Worm (Caenorhabditis elegans) whole organism, L4 larva: ENCODE measurements around the gene C10B5.1.

Experiments used
- D1046.2 ChIP-seq: fragments of 200-800 bp; sonication (Bioruptor generic); IDR thresholded peaks from 2 replicates; pipeline ENCODE4 v1.3.6; 2022; ENCODE audit warnings: missing genetic modification characterization, missing compliant biosample characterization
- F10B5.3 ChIP-seq: sonication (generic microtip); optimal IDR thresholded peaks from 2 replicates; lab custom pipeline; 2016; ENCODE audit warnings: mild to moderate bottlenecking, missing genetic modification characterization, missing compliant biosample characterization
- F49E8.2 ChIP-seq: sonication (generic microtip); optimal IDR thresholded peaks from 2 replicates; lab custom pipeline; 2016; ENCODE audit warnings: missing compliant biosample characterization, mild to moderate bottlenecking, missing genetic modification characterization, borderline replicate concordance
- ZK337.2 ChIP-seq: fragments of 200-800 bp; sonication (Bioruptor generic); IDR thresholded peaks from 2 replicates; pipeline ENCODE4 v1.3.6; 2022; ENCODE audit warnings: missing genetic modification reagents, missing genetic modification characterization, missing compliant biosample characterization
- arid-1 ChIP-seq: fragments of 200-800 bp; sonication (Bioruptor generic); conservative IDR thresholded peaks from 2 replicates; pipeline ENCODE4 v1.3.6; 2022; ENCODE audit warnings: missing genetic modification reagents, missing genetic modification characterization, missing compliant biosample characterization
- ceh-20 ChIP-seq: fragments of 200-800 bp; sonication (Bioruptor generic); IDR thresholded peaks from 2 replicates; pipeline ENCODE4 v1.3.6; 2022; ENCODE audit warnings: missing genetic modification reagents, missing genetic modification characterization, missing compliant biosample characterization
- ceh-28 ChIP-seq: fragments of 150-350 bp; optimal IDR thresholded peaks from 2 replicates; lab custom pipeline; 2014; ENCODE audit warnings: missing biosample characterization, missing genetic modification reagents, missing genetic modification characterization
- ceh-82 ChIP-seq: sonication (generic microtip); optimal IDR thresholded peaks from 2 replicates; lab custom pipeline; 2017; ENCODE audit warnings: missing biosample characterization, missing genetic modification characterization
- ctbp-1 ChIP-seq: fragments of 200-800 bp; sonication (Bioruptor generic); IDR thresholded peaks from 2 replicates; pipeline ENCODE4 v1.3.6; 2022; ENCODE audit warnings: missing genetic modification reagents, missing genetic modification characterization, missing compliant biosample characterization
- daf-16 ChIP-seq, 3 experiments: sonication (generic microtip); optimal IDR thresholded peaks; 2 replicates each; lab custom pipeline; 2016 to 2017; ENCODE audit warnings: missing genetic modification characterization in 3 of 3, missing genetic modification reagents in 3 of 3, mild to moderate bottlenecking in 2 of 3, missing compliant biosample characterization in 2 of 3, missing biosample characterization in 1 of 3, moderate library complexity in 1 of 3
- daf-19 ChIP-seq: fragments of 200-800 bp; sonication (Bioruptor generic); conservative IDR thresholded peaks from 2 replicates; pipeline ENCODE4 v1.3.6; 2022; ENCODE audit warnings: missing genetic modification characterization, missing compliant biosample characterization
- daf-8 ChIP-seq: fragments of 200-800 bp; sonication (Bioruptor generic); IDR thresholded peaks from 2 replicates; pipeline ENCODE4 v1.3.6; 2022; ENCODE audit warnings: missing genetic modification characterization, missing compliant biosample characterization
- dmd-9 ChIP-seq: fragments of 200-800 bp; sonication (Bioruptor generic); IDR thresholded peaks from 2 replicates; pipeline ENCODE4 v1.3.6; 2022; ENCODE audit warnings: missing genetic modification reagents, missing genetic modification characterization, missing compliant biosample characterization
- dpl-1 ChIP-seq: fragments of 150-350 bp; optimal IDR thresholded peaks from 2 replicates; lab custom pipeline; 2014; ENCODE audit warnings: missing biosample characterization, missing genetic modification reagents, missing genetic modification characterization
- duxl-1 ChIP-seq: sonication (generic microtip); optimal IDR thresholded peaks from 2 replicates; lab custom pipeline; 2016; ENCODE audit warnings: mild to moderate bottlenecking, missing genetic modification characterization, moderate library complexity, missing compliant biosample characterization; ENCODE audit not compliant: poor library complexity
- dve-1 ChIP-seq: sonication (generic microtip); optimal IDR thresholded peaks from 2 replicates; lab custom pipeline; 2017; ENCODE audit warnings: antibody characterized with exemption, mild to moderate bottlenecking, missing genetic modification characterization, missing compliant biosample characterization; ENCODE audit not compliant: insufficient read depth
- egl-27 ChIP-seq: sonication (generic microtip); optimal IDR thresholded peaks from 3 replicates; lab custom pipeline; 2017; ENCODE audit warnings: missing biosample characterization, missing genetic modification reagents, missing genetic modification characterization
- egl-43 ChIP-seq: fragments of 200-800 bp; sonication (Bioruptor generic); IDR thresholded peaks from 2 replicates; pipeline ENCODE4 v1.3.6; 2022; ENCODE audit warnings: missing genetic modification reagents, missing genetic modification characterization, missing compliant biosample characterization
- gei-8 ChIP-seq: fragments of 200-800 bp; sonication (Bioruptor generic); optimal IDR thresholded peaks from 2 replicates; lab custom pipeline; 2018; ENCODE audit warnings: mild to moderate bottlenecking, missing genetic modification characterization, missing compliant biosample characterization
- hlh-30 ChIP-seq: sonication (generic microtip); optimal IDR thresholded peaks from 2 replicates; lab custom pipeline; 2017; ENCODE audit warnings: antibody characterized with exemption, mild to moderate bottlenecking, missing genetic modification characterization, missing compliant biosample characterization; ENCODE audit not compliant: insufficient read depth
- hmg-1.1 ChIP-seq: fragments of 200-800 bp; sonication (Bioruptor generic); IDR thresholded peaks from 2 replicates; pipeline ENCODE4 v1.3.6; 2022; ENCODE audit warnings: missing genetic modification reagents, missing genetic modification characterization, missing compliant biosample characterization
- jun-1 ChIP-seq: fragments of 150-350 bp; optimal IDR thresholded peaks from 2 replicates; lab custom pipeline; 2014; ENCODE audit warnings: missing biosample characterization, missing genetic modification reagents, missing genetic modification characterization
- lim-7 ChIP-seq: fragments of 200-800 bp; sonication (Bioruptor generic); IDR thresholded peaks from 2 replicates; pipeline ENCODE4 v1.3.6; 2022; ENCODE audit warnings: missing genetic modification characterization, missing compliant biosample characterization
- lsy-2 ChIP-seq, 2 experiments: fragments of 150-350 bp in 1 of 2; sonication (generic microtip) in 1 of 2; optimal IDR thresholded peaks; 2 replicates each; lab custom pipeline; 2014 to 2017; ENCODE audit warnings: missing biosample characterization in 2 of 2, missing genetic modification characterization in 2 of 2
- madf-5 ChIP-seq, 2 experiments: fragments of 200-800 bp; sonication (Bioruptor generic); IDR thresholded peaks; 2 replicates each; pipeline ENCODE4 v1.3.6; 2022; ENCODE audit warnings: missing compliant biosample characterization in 2 of 2, missing genetic modification characterization in 2 of 2
- madf-9 ChIP-seq: fragments of 200-800 bp; sonication (Bioruptor generic); conservative IDR thresholded peaks from 2 replicates; pipeline ENCODE4 v1.3.6; 2022; ENCODE audit warnings: missing genetic modification reagents, missing genetic modification characterization, missing compliant biosample characterization
- mdl-1 ChIP-seq, 2 experiments: fragments of 150-350 bp in 1 of 2; sonication (generic microtip) in 1 of 2; optimal IDR thresholded peaks; 2 replicates each; lab custom pipeline; 2014 to 2017; ENCODE audit warnings: missing biosample characterization in 2 of 2, missing genetic modification characterization in 2 of 2
- mxl-2 ChIP-seq: fragments of 200-800 bp; sonication (Bioruptor generic); conservative IDR thresholded peaks from 2 replicates; pipeline ENCODE4 v1.3.6; 2022; ENCODE audit warnings: missing genetic modification reagents, missing genetic modification characterization, missing compliant biosample characterization
- nhr-10 ChIP-seq: fragments of 150-350 bp; optimal IDR thresholded peaks from 2 replicates; lab custom pipeline; 2014; ENCODE audit warnings: missing biosample characterization, missing genetic modification characterization
- nhr-11 ChIP-seq: fragments of 150-350 bp; optimal IDR thresholded peaks from 2 replicates; lab custom pipeline; 2014; ENCODE audit warnings: missing biosample characterization, missing genetic modification characterization
- nhr-237 ChIP-seq: sonication (generic microtip); optimal IDR thresholded peaks from 2 replicates; lab custom pipeline; 2017; ENCODE audit warnings: missing biosample characterization, missing genetic modification characterization
- nhr-25 ChIP-seq: sonication (generic microtip); optimal IDR thresholded peaks from 2 replicates; lab custom pipeline; 2017; ENCODE audit warnings: missing genetic modification characterization, mild to moderate bottlenecking, missing compliant biosample characterization, antibody characterized with exemption, moderate library complexity, borderline replicate concordance; ENCODE audit not compliant: insufficient read depth
- nhr-28 ChIP-seq: fragments of 150-350 bp; optimal IDR thresholded peaks from 2 replicates; lab custom pipeline; 2014; ENCODE audit warnings: missing biosample characterization, missing genetic modification characterization
- nhr-41 ChIP-seq: fragments of 200-800 bp; sonication (Bioruptor generic); IDR thresholded peaks from 2 replicates; pipeline ENCODE4 v1.3.6; 2022; ENCODE audit warnings: missing genetic modification reagents, missing genetic modification characterization, missing compliant biosample characterization
- nhr-42 ChIP-seq: fragments of 200-800 bp; sonication (Bioruptor generic); IDR thresholded peaks from 2 replicates; pipeline ENCODE4 v1.3.6; 2022; ENCODE audit warnings: missing genetic modification characterization, missing compliant biosample characterization
- nhr-76 ChIP-seq: fragments of 150-350 bp; optimal IDR thresholded peaks from 2 replicates; lab custom pipeline; 2014; ENCODE audit warnings: missing biosample characterization, missing genetic modification characterization
- php-3 ChIP-seq: fragments of 200-800 bp; sonication (Bioruptor generic); IDR thresholded peaks from 2 replicates; pipeline ENCODE4 v1.3.6; 2022; ENCODE audit warnings: missing genetic modification reagents, missing genetic modification characterization, missing compliant biosample characterization
- rbr-2 ChIP-seq: sonication (generic microtip); optimal IDR thresholded peaks from 2 replicates; lab custom pipeline; 2016; ENCODE audit warnings: missing genotype, missing genetic modification characterization, missing compliant biosample characterization
- skn-1 ChIP-seq: fragments of 150-350 bp; optimal IDR thresholded peaks from 2 replicates; lab custom pipeline; 2014; ENCODE audit warnings: missing biosample characterization, missing genetic modification characterization
- snpc-1.2 ChIP-seq: fragments of 200-800 bp; sonication (Bioruptor generic); IDR thresholded peaks from 2 replicates; pipeline ENCODE4 v1.3.6; 2022; ENCODE audit warnings: missing genetic modification reagents, missing genetic modification characterization, missing compliant biosample characterization
- snpc-4 ChIP-seq: fragments of 150-350 bp; optimal IDR thresholded peaks from 2 replicates; lab custom pipeline; 2014; ENCODE audit warnings: missing biosample characterization, missing genetic modification characterization
- tra-1 ChIP-seq: fragments of 200-800 bp; sonication (Bioruptor generic); IDR thresholded peaks from 2 replicates; pipeline ENCODE4 v1.3.6; 2022; ENCODE audit warnings: missing genetic modification reagents, missing genetic modification characterization, missing compliant biosample characterization
- unc-130 ChIP-seq: sonication (generic microtip); optimal IDR thresholded peaks from 2 replicates; lab custom pipeline; 2016; ENCODE audit warnings: missing genetic modification reagents, missing genetic modification characterization, missing compliant biosample characterization
- unc-62 ChIP-seq, 3 experiments: fragments of 150-350 bp in 1 of 3; sonication (generic microtip); optimal IDR thresholded peaks in 2 of 3; peaks in 1 of 3; 1 replicate in 1 of 3; 2 replicates in 2 of 3; lab custom pipeline; 2014 to 2017; ENCODE audit warnings: missing biosample characterization in 3 of 3, missing genetic modification characterization in 3 of 3, missing genetic modification reagents in 3 of 3, missing genotype in 1 of 3
- ztf-7 ChIP-seq: fragments of 150-350 bp; optimal IDR thresholded peaks from 2 replicates; lab custom pipeline; 2014; ENCODE audit warnings: missing biosample characterization, missing genetic modification characterization

The C10B5.1 gene

DNA sequence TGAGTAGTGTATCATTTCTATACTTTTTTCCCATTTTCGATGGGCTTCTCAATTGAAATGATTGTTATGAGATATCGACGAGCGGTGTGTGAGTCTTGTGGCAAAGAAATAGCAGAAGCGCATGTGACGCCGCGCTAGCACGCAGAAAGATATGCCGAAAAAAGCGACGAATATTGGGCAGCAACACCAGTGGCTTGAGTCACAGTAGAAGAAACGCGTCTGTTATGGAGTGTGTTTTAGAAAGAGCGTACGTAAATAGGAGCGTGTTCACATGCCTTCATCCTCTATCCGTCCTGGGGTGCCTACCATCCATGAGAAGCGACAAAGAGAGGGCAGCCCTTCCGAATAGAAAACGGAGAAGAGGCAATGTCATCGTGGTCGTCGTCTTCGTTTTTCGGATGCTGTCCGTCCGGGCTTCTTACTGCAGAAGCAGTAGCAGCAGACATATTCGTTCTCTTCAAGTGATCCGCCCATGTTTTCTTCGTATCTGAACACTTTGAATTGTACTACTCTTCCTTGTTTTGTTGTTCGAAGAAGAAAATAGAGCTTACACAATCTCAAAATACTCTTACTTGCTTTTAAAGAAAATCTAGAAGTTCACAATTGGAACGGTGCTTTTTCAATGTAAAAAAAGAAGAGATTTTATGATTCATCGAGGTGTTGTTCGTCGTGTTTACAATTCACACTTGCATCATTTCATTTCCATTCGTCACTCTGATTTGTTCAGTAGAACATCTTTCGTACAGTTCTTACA lies 28.9 kb downstream of the C10B5.1 start (continued):
- TF ChIP-seq arid-1 (GFP tag; lab: Robert Waterston, UW) (no peak), dve-1 (tag; lab: Kevin White, UChicago) (no peak), skn-1 (no peak), mxl-2 (GFP tag; lab: Robert Waterston, UW) (no peak)

DNA sequence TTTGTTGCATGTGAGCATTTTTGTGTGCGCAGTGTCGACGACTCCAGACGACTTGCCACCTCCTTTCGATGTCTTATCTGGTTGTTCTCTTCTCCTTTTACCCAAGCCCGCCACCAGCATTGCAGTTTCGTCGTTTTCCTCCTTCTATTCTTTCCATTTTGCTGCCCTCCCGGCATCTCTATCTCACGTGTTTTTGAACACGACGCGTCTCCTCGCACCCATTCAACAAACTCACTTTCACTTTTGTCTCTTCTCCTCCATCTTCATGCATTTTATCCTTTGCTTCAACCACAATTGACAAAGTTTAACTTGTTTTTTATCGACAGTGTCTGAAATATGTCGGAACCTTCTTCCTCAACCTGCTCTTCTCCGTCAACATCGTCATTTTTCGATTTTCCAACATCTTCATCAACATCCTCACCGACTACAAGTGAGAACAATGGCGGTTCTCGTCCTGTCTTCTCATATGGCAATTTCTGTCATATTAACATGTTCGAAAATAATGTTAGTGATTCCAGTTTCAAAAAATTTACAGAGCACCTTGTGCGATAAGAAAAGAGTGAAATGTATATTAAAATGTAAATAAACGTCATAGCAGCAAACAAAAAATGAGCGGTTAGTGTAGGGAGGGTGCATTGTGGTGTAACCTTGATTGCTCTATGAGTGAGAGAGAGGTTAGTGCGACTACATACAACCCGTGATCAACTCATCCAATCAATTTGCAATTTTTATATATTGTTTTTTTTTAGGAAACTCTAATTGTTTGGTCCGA lies 29.8 kb downstream of the C10B5.1 start, which contains the start of gene fip-4:
fip-4 (minus strand) TSS at position 636 of the 772 bp plus-strand sequence.
- no peak for TF ChIP-seq ztf-7 (tag; lab: Kevin White, UChicago)
- no peak for TF ChIP-seq lsy-2 (tag; optimal IDR thresholded peaks at IDR 0.05; lab: Kevin White, UChicago)
- TF ChIP-seq F49E8.2 (tag; lab: Kevin White, UChicago) = no peak
- no peak for TF ChIP-seq jun-1 (tag; lab: Kevin White, UChicago)
- no peak for TF ChIP-seq ceh-28 (tag; lab: Kevin White, UChicago)
- no peak for TF ChIP-seq nhr-10 (tag; lab: Kevin White, UChicago)
- no peak for TF ChIP-seq daf-19 (GFP tag; lab: Robert Waterston, UW)
- no peak for TF ChIP-seq tra-1 (GFP tag; lab: Robert Waterston, UW)
- TF ChIP-seq D1046.2 = no peak
- no peak for TF ChIP-seq skn-1
- TF ChIP-seq nhr-237 (tag; lab: Kevin White, UChicago) = no peak
- no peak for TF ChIP-seq nhr-11 (tag; lab: Kevin White, UChicago)
- TF ChIP-seq hlh-30 (tag; lab: Kevin White, UChicago) = peak; percentile 87
- no peak for TF ChIP-seq dpl-1
- TF ChIP-seq daf-8 = no peak
- TF ChIP-seq hmg-1.1 (GFP tag; lab: Robert Waterston, UW) = peak; percentile 48
- no peak for TF ChIP-seq ceh-82 (tag; lab: Kevin White, UChicago)
- TF ChIP-seq nhr-41 = peak; percentile 57; the same call in 1 of the 2 replicates
- no peak for TF ChIP-seq duxl-1 (tag; lab: Kevin White, UChicago)
- TF ChIP-seq ZK337.2 (GFP tag; lab: Robert Waterston, UW) = no peak
- no peak for TF ChIP-seq madf-5 (GFP tag; IDR thresholded peaks at IDR 0.05; lab: Robert Waterston, UW)
- no peak for TF ChIP-seq ceh-20
- TF ChIP-seq unc-62 (GFP tag; optimal IDR thresholded peaks at IDR 0.05 in 1 of 2; lab: Kevin White, UChicago) = no peak
- TF ChIP-seq unc-62 (tag; optimal IDR thresholded peaks at IDR 0.05; lab: Kevin White, UChicago) = no peak
- no peak for TF ChIP-seq gei-8 (GFP tag; lab: Kevin White, UChicago)
- peak; percentile 82 for TF ChIP-seq nhr-28 (tag; lab: Kevin White, UChicago)
- TF ChIP-seq dmd-9 (GFP tag; lab: Robert Waterston, UW) = no peak
- TF ChIP-seq snpc-4 (tag; lab: Kevin White, UChicago) = no peak
- TF ChIP-seq unc-130 (GFP tag; lab: Kevin White, UChicago) = no peak
- no peak for TF ChIP-seq nhr-42 (GFP tag; lab: Robert Waterston, UW)
- TF ChIP-seq madf-9 (GFP tag; lab: Robert Waterston, UW) = no peak
- no peak for TF ChIP-seq snpc-1.2
- no peak for TF ChIP-seq ctbp-1 (GFP tag; lab: Robert Waterston, UW)
- TF ChIP-seq lim-7 = no peak
- no peak for TF ChIP-seq egl-43 (GFP tag; lab: Robert Waterston, UW)
- no peak for TF ChIP-seq php-3 (GFP tag; lab: Robert Waterston, UW)
- TF ChIP-seq mdl-1 (tag; optimal IDR thresholded peaks at IDR 0.05; lab: Kevin White, UChicago) = peak in 1 of 2 experiments; percentile 60
- TF ChIP-seq daf-16 (GFP tag; optimal IDR thresholded peaks at IDR 0.05; lab: Kevin White, UChicago) = no peak
- TF ChIP-seq daf-16 (tag; optimal IDR thresholded peaks at IDR 0.05; lab: Kevin White, UChicago) = peak; percentile 78
- TF ChIP-seq mxl-2 (GFP tag; lab: Robert Waterston, UW) = peak; percentile 67; the same call in 1 of the 2 replicates
- no peak for TF ChIP-seq nhr-76 (tag; lab: Kevin White, UChicago)
- TF ChIP-seq egl-27 (tag; lab: Kevin White, UChicago) = no peak
- TF ChIP-seq nhr-25 (tag; lab: Kevin White, UChicago) = peak; percentile 69
- TF ChIP-seq rbr-2 (tag; lab: Kevin White, UChicago) = no peak
- no peak for TF ChIP-seq F10B5.3 (tag; lab: Kevin White, UChicago)
